Fruit fly (Drosophila melanogaster) whole organism, pupa: Measurements from ENCODE around the gene HIPP1.

ENCODE experiments used
- CG10348 ChIP-seq: fragments of 200-800 bp; sonication (Bioruptor generic); IDR thresholded peaks from 2 replicates; pipeline ENCODE4 v1.3.6; 2022; ENCODE audit warnings: missing biosample characterization, missing genetic modification characterization
- CG12605 ChIP-seq: fragments of 200-800 bp; sonication (Bioruptor generic); IDR thresholded peaks from 2 replicates; pipeline ENCODE4 v1.3.6; 2022; ENCODE audit warnings: missing biosample characterization, missing genetic modification characterization
- CG13204 ChIP-seq: fragments of 200-800 bp; sonication (Bioruptor generic); optimal IDR thresholded peaks from 2 replicates; lab custom pipeline; 2018; ENCODE audit warnings: missing biosample characterization, mild to moderate bottlenecking, missing genetic modification characterization, moderate library complexity
- CG14655 ChIP-seq: fragments of 200-800 bp; sonication (Bioruptor generic); optimal IDR thresholded peaks from 3 replicates; lab custom pipeline; 2017; ENCODE audit warnings: mild to moderate bottlenecking, missing biosample characterization, missing genetic modification reagents, missing genetic modification characterization
- CG15710 ChIP-seq: fragments of 200-800 bp; sonication (Bioruptor generic); optimal IDR thresholded peaks from 2 replicates; lab custom pipeline; 2018; ENCODE audit warnings: missing biosample characterization, mild to moderate bottlenecking, missing genetic modification characterization, moderate library complexity
- CG17806 ChIP-seq: fragments of 200-800 bp; sonication (Bioruptor generic); optimal IDR thresholded peaks from 2 replicates; lab custom pipeline; 2018; ENCODE audit warnings: missing biosample characterization, mild to moderate bottlenecking, missing genetic modification characterization, moderate library complexity
- CG32121 ChIP-seq: fragments of 200-800 bp; sonication (Bioruptor generic); IDR thresholded peaks from 2 replicates; pipeline ENCODE4 v1.3.6; 2022; ENCODE audit warnings: missing biosample characterization, missing genetic modification characterization
- CG34367 ChIP-seq: fragments of 200-800 bp; sonication (Bioruptor generic); optimal IDR thresholded peaks from 2 replicates; lab custom pipeline; 2018; ENCODE audit warnings: missing biosample characterization, mild to moderate bottlenecking, missing genetic modification characterization
- CG4496 ChIP-seq: fragments of 200-800 bp; sonication (Bioruptor generic); IDR thresholded peaks from 3 replicates; pipeline ENCODE4 v1.3.6; 2022; ENCODE audit warnings: missing biosample characterization, missing genetic modification characterization
- CG8159 ChIP-seq: fragments of 200-800 bp; sonication (Bioruptor generic); optimal IDR thresholded peaks from 3 replicates; lab custom pipeline; 2018; ENCODE audit warnings: missing biosample characterization, mild to moderate bottlenecking, missing genetic modification characterization, moderate library complexity
- CG8301 ChIP-seq: fragments of 200-800 bp; sonication (Bioruptor generic); optimal IDR thresholded peaks from 2 replicates; lab custom pipeline; 2018; ENCODE audit warnings: missing biosample characterization, mild to moderate bottlenecking, missing genetic modification characterization
- CG9948 ChIP-seq: fragments of 200-800 bp; sonication (Bioruptor generic); optimal IDR thresholded peaks from 2 replicates; lab custom pipeline; 2018; ENCODE audit warnings: missing biosample characterization, mild to moderate bottlenecking, missing genetic modification characterization, moderate library complexity
- D1 ChIP-seq: fragments of 200-800 bp; sonication (Bioruptor generic); optimal IDR thresholded peaks from 2 replicates; lab custom pipeline; 2018; ENCODE audit warnings: missing biosample characterization, mild to moderate bottlenecking, missing genetic modification characterization, moderate library complexity
- EcR ChIP-seq: fragments of 200-800 bp; sonication (Bioruptor generic); optimal IDR thresholded peaks from 3 replicates; lab custom pipeline; 2019; ENCODE audit warnings: missing biosample characterization, missing genetic modification characterization, mild to moderate bottlenecking, moderate library complexity, missing genetic modification reagents
- Ets98B ChIP-seq: fragments of 200-800 bp; sonication (Bioruptor generic); IDR thresholded peaks from 2 replicates; pipeline ENCODE4 v1.3.6; 2022; ENCODE audit warnings: missing biosample characterization, missing genetic modification characterization
- Pif1A ChIP-seq: fragments of 200-800 bp; sonication (Bioruptor generic); optimal IDR thresholded peaks from 3 replicates; lab custom pipeline; 2016; ENCODE audit warnings: missing biosample characterization, missing genetic modification characterization
- Pif1B ChIP-seq: fragments of 200-800 bp; sonication (Bioruptor generic); optimal IDR thresholded peaks from 3 replicates; lab custom pipeline; 2016; ENCODE audit warnings: missing biosample characterization, missing genetic modification characterization
- Snoo ChIP-seq: fragments of 200-800 bp; sonication (Bioruptor generic); optimal IDR thresholded peaks from 3 replicates; lab custom pipeline; 2017; ENCODE audit warnings: missing biosample characterization, mild to moderate bottlenecking, missing genetic modification characterization, inconsistent platforms
- fd96Ca ChIP-seq: fragments of 200-800 bp; sonication (Bioruptor generic); IDR thresholded peaks from 3 replicates; pipeline ENCODE4 v1.3.6; 2022; ENCODE audit warnings: missing biosample characterization, missing genetic modification characterization
- gl ChIP-seq: fragments of 200-800 bp; sonication (Bioruptor generic); optimal IDR thresholded peaks from 2 replicates; lab custom pipeline; 2018; ENCODE audit warnings: missing biosample characterization, mild to moderate bottlenecking, missing genetic modification characterization
- rn ChIP-seq: fragments of 200-800 bp; sonication (Bioruptor generic); IDR thresholded peaks from 2 replicates; pipeline ENCODE4 v1.3.6; 2022; ENCODE audit warnings: missing biosample characterization, missing genetic modification characterization

HIPP1 gene

dm6 chr3L:20784812-20785671, 24.4 kb upstream of the HIPP1 start:
- TF ChIP-seq CG12605 (no peak), CG15710 (tag; lab: Kevin White, UChicago) (peak; percentile 38), CG4496 (no peak), rn (GFP tag; lab: Robert Waterston, UW) (no peak), CG10348 (GFP tag; lab: Robert Waterston, UW) (no peak), Snoo (tag; lab: Kevin White, UChicago) (peak; percentile 27), CG13204 (GFP tag; lab: Kevin White, UChicago) (no peak), EcR (peak; percentile 11), gl (tag; lab: Kevin White, UChicago) (peak; percentile 53), D1 (tag; lab: Kevin White, UChicago) (no peak), Ets98B (GFP tag; lab: Robert Waterston, UW) (peak; percentile 62), Pif1B (no peak), CG9948 (tag; lab: Kevin White, UChicago) (peak; percentile 18), CG14655 (GFP tag; lab: Kevin White, UChicago) (no peak), CG17806 (peak; percentile 18), fd96Ca (GFP tag; lab: Robert Waterston, UW) (no peak; the same call in 2 of the 3 replicates), CG8301 (tag; lab: Kevin White, UChicago) (peak; percentile 41), CG34367 (no peak), CG8159 (tag; lab: Kevin White, UChicago) (peak; percentile 64), CG32121 (GFP tag; lab: Robert Waterston, UW) (no peak), Pif1A (GFP tag; lab: Kevin White, UChicago) (peak; percentile 54)

- no peak for TF ChIP-seq CG8159 (tag; lab: Kevin White, UChicago)
- 0 out of 3 replicates have a peak, but pooled peaks have one; percentile 30 for TF ChIP-seq CG4496
- TF ChIP-seq CG10348 (GFP tag; lab: Robert Waterston, UW): no peak
- no peak; the same call in 2 of the 3 replicates for TF ChIP-seq fd96Ca (GFP tag; lab: Robert Waterston, UW)
- no peak for TF ChIP-seq CG14655 (GFP tag; lab: Kevin White, UChicago)
- TF ChIP-seq CG32121 (GFP tag; lab: Robert Waterston, UW): 0 out of 2 replicates have a peak, but pooled peaks have one; percentile 11
- TF ChIP-seq CG8301 (tag; lab: Kevin White, UChicago): no peak
- TF ChIP-seq, all 21 proteins: peak for 2
Measured at dm6 chr3L:20785742-20786427, 23.6 kb upstream of the HIPP1 start, which contains the start of gene Pcif1. Gene Pcif1, minus strand, starts transcription at chr3L:20786197.

- TF ChIP-seq D1 (tag; lab: Kevin White, UChicago) (peak; percentile 9), Ets98B (GFP tag; lab: Robert Waterston, UW) (no peak)
Measured at dm6 chr3L:20787835-20788380, 21.6 kb upstream of the HIPP1 start, which contains the start of gene CG11396. Gene CG11396, minus strand, starts transcription at chr3L:20788137.

dm6 chr3L:20789299-20789698, 20.2 kb upstream of the HIPP1 start:
- TF ChIP-seq Pif1A (GFP tag; lab: Kevin White, UChicago): no peak
- TF ChIP-seq Pif1B: no peak
- TF ChIP-seq gl (tag; lab: Kevin White, UChicago): no peak
- TF ChIP-seq CG10348 (GFP tag; lab: Robert Waterston, UW): no peak
- TF ChIP-seq CG34367: no peak
- TF ChIP-seq EcR: no peak
- TF ChIP-seq CG13204 (GFP tag; lab: Kevin White, UChicago): no peak
- no peak for TF ChIP-seq CG8159 (tag; lab: Kevin White, UChicago)
- no peak for TF ChIP-seq CG14655 (GFP tag; lab: Kevin White, UChicago)
- no peak for TF ChIP-seq CG9948 (tag; lab: Kevin White, UChicago)

- TF ChIP-seq CG8301 (tag; lab: Kevin White, UChicago): no peak
- TF ChIP-seq CG34367: no peak
- no peak for TF ChIP-seq Pif1A (GFP tag; lab: Kevin White, UChicago)
- no peak for TF ChIP-seq CG9948 (tag; lab: Kevin White, UChicago)
- TF ChIP-seq Ets98B (GFP tag; lab: Robert Waterston, UW): no peak
- no peak for TF ChIP-seq CG4496
- TF ChIP-seq Snoo (tag; lab: Kevin White, UChicago): no peak
- TF ChIP-seq CG8159 (tag; lab: Kevin White, UChicago): no peak
- no peak for TF ChIP-seq EcR
- TF ChIP-seq fd96Ca (GFP tag; lab: Robert Waterston, UW): no peak
- TF ChIP-seq D1 (tag; lab: Kevin White, UChicago): no peak
- no peak for TF ChIP-seq CG10348 (GFP tag; lab: Robert Waterston, UW)
- TF ChIP-seq CG15710 (tag; lab: Kevin White, UChicago): no peak
- TF ChIP-seq Pif1B: no peak
- no peak for TF ChIP-seq CG13204 (GFP tag; lab: Kevin White, UChicago)
- no peak for TF ChIP-seq CG12605
Measured at dm6 chr3L:20792693-20793092, 16.8 kb upstream of the HIPP1 start, which contains the start of gene Six4. Gene Six4, minus strand, starts transcription at chr3L:20792777.
